Worm (Caenorhabditis elegans) whole organism, mixed stage, embryonic: Measurements from ENCODE around the gene ZK930.7.

Source experiments
- bed-3 ChIP-seq: fragments of 200-800 bp; sonication (Bioruptor generic); optimal IDR thresholded peaks from 3 replicates; lab custom pipeline; 2018; ENCODE audit warnings: mild to moderate bottlenecking, missing genetic modification characterization, moderate library complexity, missing compliant biosample characterization
- ceh-83 ChIP-seq: fragments of 200-800 bp; sonication (Bioruptor generic); optimal IDR thresholded peaks from 2 replicates; lab custom pipeline; 2018; ENCODE audit warnings: mild to moderate bottlenecking, missing genetic modification characterization, missing compliant biosample characterization
- mab-5 ChIP-seq: fragments of 150-350 bp; optimal IDR thresholded peaks from 2 replicates; lab custom pipeline; 2014; ENCODE audit warnings: missing biosample characterization, missing genetic modification characterization
- nhr-12 ChIP-seq: fragments of 150-350 bp; optimal IDR thresholded peaks from 2 replicates; lab custom pipeline; 2014; ENCODE audit warnings: missing biosample characterization, missing genetic modification characterization
- nhr-2 ChIP-seq: fragments of 150-350 bp; optimal IDR thresholded peaks from 2 replicates; lab custom pipeline; 2014; ENCODE audit warnings: missing biosample characterization, missing genetic modification characterization
- nhr-28 ChIP-seq: fragments of 150-350 bp; optimal IDR thresholded peaks from 2 replicates; lab custom pipeline; 2014; ENCODE audit warnings: missing biosample characterization, missing genetic modification characterization
- snpc-4 ChIP-seq: fragments of 150-350 bp; optimal IDR thresholded peaks from 2 replicates; lab custom pipeline; 2014; ENCODE audit warnings: missing biosample characterization, missing genetic modification characterization
- tbx-8 ChIP-seq: fragments of 200-800 bp; sonication (Bioruptor generic); optimal IDR thresholded peaks from 2 replicates; lab custom pipeline; 2018; ENCODE audit warnings: mild to moderate bottlenecking, missing genetic modification characterization, moderate library complexity, missing compliant biosample characterization
- unc-62 ChIP-seq: fragments of 150-350 bp; optimal IDR thresholded peaks from 2 replicates; lab custom pipeline; 2014; ENCODE audit warnings: missing biosample characterization, missing genetic modification reagents, missing genetic modification characterization

DNA sequence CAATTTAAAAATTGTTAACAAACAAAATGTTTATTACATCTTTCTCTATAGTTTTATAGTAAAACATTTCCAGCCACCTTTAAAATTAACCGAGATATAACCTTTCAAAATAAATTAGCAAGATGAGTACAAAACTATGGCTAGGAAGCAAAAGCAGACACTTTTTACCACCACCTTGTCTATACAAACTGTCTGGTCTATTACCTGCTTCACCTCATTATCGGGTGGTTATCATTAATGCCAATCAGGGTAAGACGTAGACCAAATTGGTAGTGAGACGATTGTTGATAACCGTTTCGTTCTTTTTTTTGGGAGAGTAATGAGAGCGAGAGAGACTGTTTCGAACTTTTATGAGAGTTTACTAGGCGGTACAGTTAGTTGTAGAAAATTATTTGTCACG, 22.0 kb downstream of the ZK930.7 start:
- TF ChIP-seq nhr-2 (tag; lab: Kevin White, UChicago) (no peak), bed-3 (no peak), snpc-4 (tag; lab: Kevin White, UChicago) (no peak), tbx-8 (GFP tag; lab: Kevin White, UChicago) (no peak), nhr-12 (tag; lab: Kevin White, UChicago) (no peak), ceh-83 (no peak), nhr-28 (tag; lab: Kevin White, UChicago) (no peak), unc-62 (GFP tag; lab: Kevin White, UChicago) (no peak), mab-5 (tag; lab: Kevin White, UChicago) (no peak)
